Fruit fly (Drosophila melanogaster): ENCODE measurements around the gene DCP2.

DNA sequence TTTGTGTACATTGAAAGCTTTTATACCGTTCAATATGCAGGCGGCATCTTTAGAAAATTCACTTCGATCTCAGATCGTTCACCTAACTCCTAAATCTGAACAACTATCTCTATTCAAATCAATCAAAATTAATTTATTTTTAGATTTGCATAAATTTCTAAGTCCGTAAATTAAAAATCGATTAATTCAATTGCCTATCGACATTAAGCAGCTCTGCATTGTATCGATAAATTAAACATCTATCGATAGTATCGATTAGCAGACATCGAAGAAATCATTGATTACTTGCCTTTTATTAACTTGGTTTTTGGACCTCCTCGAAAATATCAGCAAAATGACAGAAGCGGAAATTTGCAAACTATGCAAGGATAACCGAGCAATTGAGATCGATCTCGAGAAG lies 9.5 kb downstream of the DCP2 start, which contains the start of gene CkIIalpha-i1:
- TF ChIP-seq ttk (optimal IDR thresholded peaks at IDR 0.05) (no peak), psq (optimal IDR thresholded peaks at IDR 0.05) (no peak), h (optimal IDR thresholded peaks at IDR 0.05) (no peak), Sin3A (optimal IDR thresholded peaks at IDR 0.05) (no peak), Myc (optimal IDR thresholded peaks at IDR 0.05) (no peak)
